Worm (Caenorhabditis elegans): ENCODE measurements around the gene W02F12.2.

Gene W02F12.2

ce11 chrV:6645810-6646209 lies 51.6 kb downstream of the W02F12.2 start:
- no peak for TF ChIP-seq hmbx-1 (tag; optimal IDR thresholded peaks at IDR 0.05)
- no peak for TF ChIP-seq scrt-1 (GFP tag; IDR thresholded peaks at IDR 0.05)
- no peak for TF ChIP-seq ets-7 (tag; optimal IDR thresholded peaks at IDR 0.05)
- no peak for TF ChIP-seq tra-4 (tag; optimal IDR thresholded peaks at IDR 0.05)
- TF ChIP-seq ama-1 (optimal IDR thresholded peaks at IDR 0.05): no peak
